Worm (Caenorhabditis elegans): ENCODE results near the gene M01B2.8.
"Not testable (repeated sequence)": the region's sequence is repeated elsewhere in the genome, so short reads cannot be mapped to it uniquely, and the experiment has no call there.

The M01B2.8 gene

DNA sequence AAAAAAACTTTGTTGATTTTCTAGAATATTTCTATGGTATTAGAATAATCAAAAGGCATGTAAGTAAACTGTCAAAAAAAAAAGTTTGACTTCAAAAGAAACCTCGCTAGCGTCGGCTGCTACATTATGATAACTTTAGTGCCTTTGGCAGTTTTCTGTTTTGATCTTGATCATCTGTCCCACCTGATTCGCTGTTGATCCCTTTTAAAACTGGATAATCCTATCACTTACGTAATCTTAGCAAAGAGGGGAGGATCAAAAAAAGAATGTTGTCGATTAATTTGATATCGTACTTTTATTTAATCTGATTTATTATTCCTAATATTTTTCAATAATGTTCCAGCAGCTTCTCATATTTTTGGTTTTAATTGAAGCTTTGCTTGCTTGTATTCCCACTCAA is at the start of gene M01B2.8:
TSS of gene M01B2.8 (plus strand) at position 301 of the 400 bp plus-strand sequence.
- TF ChIP-seq unc-86 (tag; optimal IDR thresholded peaks at IDR 0.05): no peak
- no peak for TF ChIP-seq tbx-7 (tag; optimal IDR thresholded peaks at IDR 0.05)
- no peak for TF ChIP-seq ceh-19 (GFP tag; optimal IDR thresholded peaks at IDR 0.05)

DNA sequence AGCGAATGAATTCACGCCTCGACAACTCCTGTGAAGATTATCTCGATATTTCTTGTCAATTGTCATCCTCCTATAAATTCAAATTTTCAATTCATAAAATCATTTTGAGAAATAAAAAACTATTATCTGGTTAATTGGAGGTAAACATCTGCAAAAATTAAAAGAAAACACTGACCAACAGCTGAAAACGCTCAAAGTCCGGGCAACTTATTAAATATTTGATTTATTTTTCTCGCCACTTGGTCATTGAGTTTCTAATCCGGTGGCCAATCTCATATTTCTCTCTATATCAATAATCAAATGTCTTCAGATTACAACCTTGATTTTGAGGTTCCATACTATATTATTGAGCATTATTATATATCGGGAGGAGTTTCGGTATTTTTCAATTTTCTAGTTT is 48.1 kb upstream of the M01B2.8 start, which contains the start of gene sri-24:
TSS of gene sri-24 (plus strand) at position 301 of the 400 bp plus-strand sequence.
- not testable (repeated sequence) for TF ChIP-seq fkh-6, ahr-1, Y22D7AL.16 (tag; optimal IDR thresholded peaks at IDR 0.05)

DNA sequence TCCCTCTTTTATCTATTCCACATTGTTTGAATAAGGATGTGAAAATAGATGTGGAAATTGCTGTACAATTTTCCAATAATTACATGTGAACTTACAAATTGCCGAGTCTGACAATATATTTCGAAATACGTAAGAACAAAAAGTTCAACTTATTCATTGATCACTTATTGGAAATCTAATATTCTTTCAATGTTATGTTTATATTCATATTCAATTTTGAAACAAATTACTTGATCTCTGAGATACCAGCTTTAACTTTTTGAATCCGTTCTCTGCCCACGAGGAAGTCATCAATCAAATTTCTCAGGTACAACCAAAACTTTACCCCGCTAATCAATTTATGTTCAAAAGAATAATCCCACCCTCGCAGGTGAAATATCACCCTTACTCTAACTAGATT is 44.8 kb upstream of the M01B2.8 start, which contains the start of gene sri-26:
TSS of gene sri-26 (plus strand) at position 301 of the 400 bp plus-strand sequence.
- TF ChIP-seq madf-2, ets-4, tbx-7 (tag; optimal IDR thresholded peaks at IDR 0.05): not testable (repeated sequence)

- no peak for TF ChIP-seq nfya-1 (tag; optimal IDR thresholded peaks at IDR 0.05)
- no peak for TF ChIP-seq ceh-2 (tag; optimal IDR thresholded peaks at IDR 0.05)
Observed at ce11 chrV:15216705-15217104, 43.3 kb upstream of the M01B2.8 start, which contains the start of gene sri-25. TSS of gene sri-25 (plus strand) at chrV:15217005.

ce11 chrV:15221330-15221729 is 38.7 kb upstream of the M01B2.8 start, which contains the start of gene irld-25:
TSS of gene irld-25 (plus strand) at chrV:15221630.
- TF ChIP-seq pqm-1 (tag; optimal IDR thresholded peaks at IDR 0.05) (no peak), fkh-6 (tag; optimal IDR thresholded peaks at IDR 0.05) (no peak), ama-1 (optimal IDR thresholded peaks at IDR 0.05) (no peak), nhr-11 (tag; optimal IDR thresholded peaks at IDR 0.05) (no peak), unc-86 (tag; optimal IDR thresholded peaks at IDR 0.05) (no peak), C38D4.7 (GFP tag; optimal IDR thresholded peaks at IDR 0.05) (no peak), T23F11.4 (GFP tag; optimal IDR thresholded peaks at IDR 0.05) (no peak)

- no peak for TF ChIP-seq nfya-1 (tag; optimal IDR thresholded peaks at IDR 0.05)
Observed at ce11 chrV:15223668-15224067, 36.3 kb upstream of the M01B2.8 start, which contains the start of gene srw-24. TSS of gene srw-24 (plus strand) at chrV:15223968.

DNA sequence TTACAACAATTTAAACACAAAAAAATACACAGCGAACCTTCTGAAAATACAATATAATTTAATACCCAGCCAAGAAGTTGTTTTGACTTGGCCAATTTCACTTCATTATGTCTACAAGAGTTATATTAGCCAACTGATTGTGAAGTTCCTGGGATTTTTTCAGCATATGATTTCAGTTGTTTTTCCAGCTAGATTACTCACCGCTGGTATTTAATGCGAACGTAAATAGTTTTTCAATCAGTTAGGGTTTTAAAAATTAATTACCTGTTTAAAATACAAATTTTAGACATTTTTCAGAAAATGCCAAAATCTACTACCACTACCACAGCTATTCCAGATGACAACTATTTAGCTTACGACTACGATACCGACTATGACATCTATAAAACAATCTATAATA is 34.4 kb upstream of the M01B2.8 start, which contains the start of gene srw-14:
TSS of gene srw-14 (plus strand) at position 301 of the 400 bp plus-strand sequence.
- TF ChIP-seq C38D4.7 (GFP tag; optimal IDR thresholded peaks at IDR 0.05) (no peak), mec-3 (tag; optimal IDR thresholded peaks at IDR 0.05; ENCODE audit: borderline replicate concordance) (no peak), fkh-6 (tag; optimal IDR thresholded peaks at IDR 0.05) (no peak), ceh-34 (tag; optimal IDR thresholded peaks at IDR 0.05) (no peak), ttx-3 (tag; optimal IDR thresholded peaks at IDR 0.05) (no peak), nfya-1 (tag; optimal IDR thresholded peaks at IDR 0.05) (no peak), ceh-45 (GFP tag; IDR thresholded peaks at IDR 0.05) (no peak), tbx-2 (tag; optimal IDR thresholded peaks at IDR 0.05) (no peak), che-1 (tag; optimal IDR thresholded peaks at IDR 0.05) (no peak), lim-6 (tag; optimal IDR thresholded peaks at IDR 0.05) (no peak), npax-4 (tag; optimal IDR thresholded peaks at IDR 0.05) (no peak), ceh-22 (tag; optimal IDR thresholded peaks at IDR 0.05) (no peak), hlh-30 (tag; optimal IDR thresholded peaks at IDR 0.05; ENCODE audit: insufficient read depth) (no peak), ref-2 (tag; optimal IDR thresholded peaks at IDR 0.05) (no peak), ceh-14 (tag; optimal IDR thresholded peaks at IDR 0.05) (no peak), pag-3 (tag; optimal IDR thresholded peaks at IDR 0.05; ENCODE audit: borderline replicate concordance) (no peak), unc-55 (GFP tag; optimal IDR thresholded peaks at IDR 0.05) (no peak), madf-2 (tag; optimal IDR thresholded peaks at IDR 0.05) (no peak), unc-3 (GFP tag; conservative IDR thresholded peaks at IDR 0.05) (no peak), unc-3 (tag; optimal IDR thresholded peaks at IDR 0.05) (no peak)

Measured in whole organism, late embryonic.